Fruit fly (Drosophila melanogaster) whole organism, embryonic: ENCODE data around the gene CG14339.
A peak's percentile ranks its signal among the peaks of the same experiment; 100 is the strongest.

ENCODE experiments used
- CG10321 ChIP-seq: fragments of 200-800 bp; sonication (Bioruptor generic); IDR thresholded peaks from 2 replicates; pipeline ENCODE4 v1.3.6; 2022; ENCODE audit warnings: missing biosample characterization, missing genetic modification characterization
- CG15011 ChIP-seq: fragments of 200-800 bp; sonication (Bioruptor generic); optimal IDR thresholded peaks from 3 replicates; lab custom pipeline; 2018; ENCODE audit warnings: missing biosample characterization, mild to moderate bottlenecking, missing genetic modification characterization
- CG15601 ChIP-seq: fragments of 200-800 bp; sonication (Bioruptor generic); optimal IDR thresholded peaks from 3 replicates; lab custom pipeline; 2019; ENCODE audit warnings: missing biosample characterization, mild to moderate bottlenecking, missing genetic modification characterization, moderate library complexity
- CG17385 ChIP-seq: fragments of 200-800 bp; sonication (Bioruptor generic); optimal IDR thresholded peaks from 3 replicates; lab custom pipeline; 2018; ENCODE audit warnings: missing biosample characterization, mild to moderate bottlenecking, missing genetic modification characterization
- CG1792 ChIP-seq: fragments of 200-800 bp; sonication (Bioruptor generic); optimal IDR thresholded peaks from 2 replicates; lab custom pipeline; 2016; ENCODE audit warnings: missing biosample characterization, missing genetic modification characterization
- CG18764 ChIP-seq: fragments of 200-800 bp; sonication (Bioruptor generic); optimal IDR thresholded peaks from 3 replicates; lab custom pipeline; 2016; ENCODE audit warnings: missing biosample characterization, missing genetic modification characterization
- CG2116 ChIP-seq: fragments of 200-800 bp; sonication (Bioruptor generic); optimal IDR thresholded peaks from 3 replicates; lab custom pipeline; 2018; ENCODE audit warnings: missing biosample characterization, mild to moderate bottlenecking, missing genetic modification characterization
- CG2712 ChIP-seq: fragments of 200-800 bp; optimal IDR thresholded peaks from 3 replicates; lab custom pipeline; 2019; ENCODE audit warnings: missing biosample characterization, mild to moderate bottlenecking, missing genetic modification characterization, moderate library complexity
- CG3065 ChIP-seq: fragments of 200-800 bp; sonication (Bioruptor generic); optimal IDR thresholded peaks from 2 replicates; lab custom pipeline; 2016; ENCODE audit warnings: missing biosample characterization, missing genetic modification characterization
- CG31224 ChIP-seq: fragments of 200-800 bp; sonication (Bioruptor generic); IDR thresholded peaks from 2 replicates; pipeline ENCODE4 v1.3.6; 2022; ENCODE audit warnings: missing biosample characterization, missing genetic modification characterization
- CG31365 ChIP-seq: fragments of 200-800 bp; sonication (Bioruptor generic); optimal IDR thresholded peaks from 2 replicates; lab custom pipeline; 2018; ENCODE audit warnings: missing biosample characterization, mild to moderate bottlenecking, missing genetic modification characterization
- CG31441 ChIP-seq: fragments of 200-800 bp; sonication (Bioruptor generic); IDR thresholded peaks from 2 replicates; pipeline ENCODE4 v1.3.6; 2022; ENCODE audit warnings: missing biosample characterization, missing genetic modification characterization
- CG3726 ChIP-seq: fragments of 200-800 bp; sonication (Bioruptor generic); IDR thresholded peaks from 3 replicates; pipeline ENCODE4, ENCODE4 v1.3.6; 2022; ENCODE audit warnings: missing biosample characterization, missing genetic modification characterization
- CG3995 ChIP-seq: fragments of 200-800 bp; sonication (Bioruptor generic); optimal IDR thresholded peaks from 3 replicates; lab custom pipeline; 2016; ENCODE audit warnings: missing biosample characterization, missing genetic modification characterization
- CG4282 ChIP-seq: fragments of 200-800 bp; sonication (Bioruptor generic); optimal IDR thresholded peaks from 2 replicates; lab custom pipeline; 2016; ENCODE audit warnings: missing biosample characterization, missing genetic modification characterization
- CG4707 ChIP-seq: fragments of 200-800 bp; sonication (Bioruptor generic); optimal IDR thresholded peaks from 2 replicates; lab custom pipeline; 2018; ENCODE audit warnings: missing biosample characterization, mild to moderate bottlenecking, missing genetic modification characterization, moderate library complexity
- CG5180 ChIP-seq: fragments of 200-800 bp; sonication (Bioruptor generic); optimal IDR thresholded peaks from 3 replicates; lab custom pipeline; 2017; ENCODE audit warnings: missing biosample characterization, missing genetic modification characterization, mild to moderate bottlenecking, moderate library complexity, missing genetic modification reagents
- CG6654 ChIP-seq: fragments of 200-800 bp; sonication (Bioruptor generic); optimal IDR thresholded peaks from 2 replicates; lab custom pipeline; 2017; ENCODE audit warnings: missing biosample characterization, mild to moderate bottlenecking, missing genetic modification characterization
- CG6813 ChIP-seq: fragments of 200-800 bp; sonication (Bioruptor generic); optimal IDR thresholded peaks from 2 replicates; lab custom pipeline; 2017; ENCODE audit warnings: missing biosample characterization, missing genetic modification characterization, mild to moderate bottlenecking, moderate library complexity, missing genetic modification reagents
- CG7271 ChIP-seq: fragments of 200-800 bp; sonication (Bioruptor generic); optimal IDR thresholded peaks from 2 replicates; lab custom pipeline; 2018; ENCODE audit warnings: missing biosample characterization, mild to moderate bottlenecking, missing genetic modification characterization, moderate library complexity
- CG9876 ChIP-seq: fragments of 200-800 bp; sonication (Bioruptor generic); optimal IDR thresholded peaks from 2 replicates; lab custom pipeline; 2016; ENCODE audit warnings: missing biosample characterization, missing genetic modification characterization
- Dad ChIP-seq: fragments of 200-800 bp; sonication (Bioruptor generic); optimal IDR thresholded peaks from 3 replicates; lab custom pipeline; 2016; ENCODE audit warnings: missing biosample characterization, missing genetic modification characterization
- Gug ChIP-seq: fragments of 200-800 bp; sonication (Bioruptor generic); IDR thresholded peaks from 4 replicates; pipeline ENCODE4 v1.3.6; 2022; ENCODE audit warnings: missing biosample characterization, missing genetic modification characterization
- Hand ChIP-seq: fragments of 200-800 bp; sonication (Bioruptor generic); optimal IDR thresholded peaks from 2 replicates; lab custom pipeline; 2017; ENCODE audit warnings: mild to moderate bottlenecking, missing biosample characterization, missing genetic modification reagents, missing genetic modification characterization
- Hmx ChIP-seq: fragments of 200-800 bp; sonication (Bioruptor generic); optimal IDR thresholded peaks from 2 replicates; lab custom pipeline; 2016; ENCODE audit warnings: missing biosample characterization, missing genetic modification characterization
- Hsf ChIP-seq: fragments of 200-800 bp; sonication (Bioruptor generic); optimal IDR thresholded peaks from 3 replicates; lab custom pipeline; 2016; ENCODE audit warnings: missing biosample characterization, missing genetic modification characterization
- Mrtf ChIP-seq: fragments of 200-800 bp; sonication (Bioruptor generic); IDR thresholded peaks from 3 replicates; pipeline ENCODE4 v1.3.6; 2022; ENCODE audit warnings: missing biosample characterization, missing genetic modification characterization
- Pdp1 ChIP-seq, 2 experiments: fragments of 200-800 bp; sonication (Bioruptor generic); optimal IDR thresholded peaks; 3 replicates each; lab custom pipeline; 2016; ENCODE audit warnings: missing biosample characterization in 2 of 2, missing genetic modification characterization in 2 of 2, mild to moderate bottlenecking in 1 of 2, moderate library complexity in 1 of 2
- Ptx1 ChIP-seq: fragments of 200-800 bp; sonication (Bioruptor generic); IDR thresholded peaks from 2 replicates; pipeline ENCODE4 v1.3.6; 2022; ENCODE audit warnings: missing biosample characterization, missing genetic modification characterization
- Sox102F ChIP-seq: fragments of 200-800 bp; sonication (Bioruptor generic); optimal IDR thresholded peaks from 2 replicates; lab custom pipeline; 2018; ENCODE audit warnings: missing biosample characterization, mild to moderate bottlenecking, missing genetic modification characterization, moderate library complexity
- Ssrp ChIP-seq: fragments of 200-800 bp; sonication (Bioruptor generic); optimal IDR thresholded peaks from 2 replicates; lab custom pipeline; 2018; ENCODE audit warnings: missing biosample characterization, mild to moderate bottlenecking, missing genetic modification characterization, moderate library complexity
- al ChIP-seq: fragments of 200-800 bp; sonication (Bioruptor generic); IDR thresholded peaks from 2 replicates; pipeline ENCODE4 v1.3.6; 2022; ENCODE audit warnings: missing biosample characterization, missing genetic modification characterization
- ara ChIP-seq: fragments of 200-800 bp; sonication (Bioruptor generic); IDR thresholded peaks from 2 replicates; pipeline ENCODE4 v1.3.6; 2022; ENCODE audit warnings: missing biosample characterization, missing genetic modification characterization
- bigmax ChIP-seq: fragments of 200-800 bp; sonication (Bioruptor generic); optimal IDR thresholded peaks from 2 replicates; lab custom pipeline; 2018; ENCODE audit warnings: missing biosample characterization, mild to moderate bottlenecking, missing genetic modification characterization
- eve ChIP-seq, 2 experiments: fragments of >200 bp; optimal IDR thresholded peaks; 2 replicates each; lab custom pipeline; 2017; ENCODE audit warnings: missing biosample characterization in 2 of 2, missing genetic modification characterization in 2 of 2
- exex ChIP-seq: fragments of 200-800 bp; sonication (Bioruptor generic); optimal IDR thresholded peaks from 4 replicates; lab custom pipeline; 2018; ENCODE audit warnings: missing biosample characterization, mild to moderate bottlenecking, missing genetic modification characterization, moderate library complexity
- eyg ChIP-seq: fragments of 200-800 bp; sonication (Bioruptor generic); optimal IDR thresholded peaks from 3 replicates; lab custom pipeline; 2016; ENCODE audit warnings: missing biosample characterization, missing genetic modification characterization
- gce ChIP-seq: fragments of 200-800 bp; sonication (Bioruptor generic); IDR thresholded peaks from 3 replicates; pipeline ENCODE4 v1.3.6; 2022; ENCODE audit warnings: missing biosample characterization, missing genetic modification characterization
- grn ChIP-seq: fragments of 200-800 bp; sonication (Bioruptor generic); optimal IDR thresholded peaks from 3 replicates; lab custom pipeline; 2017; ENCODE audit warnings: missing biosample characterization, missing genetic modification characterization
- hth ChIP-seq: fragments of >200 bp; optimal IDR thresholded peaks from 2 replicates; lab custom pipeline; 2017; ENCODE audit warnings: inconsistent platforms
- inv ChIP-seq: fragments of 200-800 bp; sonication (Bioruptor generic); IDR thresholded peaks from 2 replicates; pipeline ENCODE4 v1.3.6; 2022; ENCODE audit warnings: missing biosample characterization, missing genetic modification characterization; ENCODE audit not compliant: partially characterized antibody
- lab ChIP-seq: fragments of 200-800 bp; sonication (Bioruptor generic); optimal IDR thresholded peaks from 3 replicates; lab custom pipeline; 2017; ENCODE audit warnings: missing biosample characterization, missing genetic modification characterization, mild to moderate bottlenecking, moderate library complexity, missing genetic modification reagents
- lov ChIP-seq, 2 experiments: fragments of 200-800 bp in 1 of 2; fragments of >200 bp in 1 of 2; sonication (Bioruptor generic) in 1 of 2; IDR thresholded peaks in 1 of 2; optimal IDR thresholded peaks in 1 of 2; 2 replicates in 1 of 2; 3 replicates in 1 of 2; pipeline versions ENCODE4 v1.3.6 to Lab custom; 2017 to 2022; ENCODE audit warnings: missing biosample characterization in 1 of 2, missing genetic modification characterization in 1 of 2
- nerfin-1 ChIP-seq: fragments of 200-800 bp; sonication (Bioruptor generic); optimal IDR thresholded peaks from 3 replicates; lab custom pipeline; 2019; ENCODE audit warnings: missing biosample characterization, mild to moderate bottlenecking, missing genetic modification characterization, moderate library complexity
- otp ChIP-seq: fragments of 200-800 bp; sonication (Bioruptor generic); IDR thresholded peaks from 3 replicates; pipeline ENCODE4, ENCODE4 v1.3.6; 2022; ENCODE audit warnings: missing biosample characterization, missing genetic modification characterization
- sim ChIP-seq: fragments of 200-800 bp; sonication (Bioruptor generic); IDR thresholded peaks from 2 replicates; pipeline ENCODE4 v1.3.6; 2022; ENCODE audit warnings: missing biosample characterization, missing genetic modification characterization
- sisA ChIP-seq: fragments of 200-800 bp; sonication (Bioruptor generic); IDR thresholded peaks from 2 replicates; pipeline ENCODE4 v1.3.6; 2022; ENCODE audit warnings: missing biosample characterization, missing genetic modification characterization
- sob ChIP-seq: fragments of 200-800 bp; sonication (Bioruptor generic); IDR thresholded peaks from 2 replicates; pipeline ENCODE4 v1.3.6; 2022; ENCODE audit warnings: missing biosample characterization, missing genetic modification characterization
- vfl ChIP-seq: fragments of 200-800 bp; sonication (Bioruptor generic); optimal IDR thresholded peaks from 2 replicates; lab custom pipeline; 2016; ENCODE audit warnings: missing biosample characterization, missing genetic modification characterization
- vnd ChIP-seq: fragments of 200-800 bp; sonication (Bioruptor generic); IDR thresholded peaks from 3 replicates; pipeline ENCODE4 v1.3.6; 2022; ENCODE audit warnings: missing biosample characterization, missing genetic modification characterization; ENCODE audit not compliant: partially characterized antibody
- yki ChIP-seq: fragments of >200 bp; optimal IDR thresholded peaks from 3 replicates; lab custom pipeline; 2018

Gene CG14339

dm6 chr2L:1065038-1065437 is 43.3 kb upstream of the CG14339 start (continued):
- no peak for TF ChIP-seq CG7271 (tag; lab: Kevin White, UChicago)
- TF ChIP-seq ara (GFP tag; lab: Robert Waterston, UW): peak; percentile 54; the same call in 1 of the 2 replicates
- 0 out of 2 replicates have a peak, but pooled peaks have one; percentile 24 for TF ChIP-seq Ptx1
- TF ChIP-seq sim (GFP tag; lab: Robert Waterston, UW): 0 out of 2 replicates have a peak, but pooled peaks have one; percentile 5
- TF ChIP-seq CG3065: no peak
- TF ChIP-seq CG9876: no peak
- no peak for TF ChIP-seq CG15601
- TF ChIP-seq Hand: no peak
- TF ChIP-seq CG1792 (GFP tag; lab: Kevin White, UChicago): no peak
- no peak for TF ChIP-seq al (GFP tag; lab: Robert Waterston, UW)
- no peak for TF ChIP-seq inv (GFP tag; lab: Robert Waterston, UW)
- peak; percentile 38; the same call in 1 of the 2 replicates for TF ChIP-seq sisA (GFP tag; lab: Robert Waterston, UW)
- TF ChIP-seq CG17385: no peak
- no peak for TF ChIP-seq Pdp1 (GFP tag; optimal IDR thresholded peaks at IDR 0.05; lab: Kevin White, UChicago)
- no peak for TF ChIP-seq Hmx (GFP tag; lab: Kevin White, UChicago)
- no peak for TF ChIP-seq exex (tag; lab: Kevin White, UChicago)
- no peak for TF ChIP-seq CG6813
- TF ChIP-seq CG31224 (GFP tag; lab: Robert Waterston, UW): no peak
- peak; percentile 20 for TF ChIP-seq CG2712 (tag; lab: Kevin White, UChicago)
- 0 out of 2 replicates have a peak, but pooled peaks have one; percentile 24 for TF ChIP-seq sob (GFP tag; lab: Robert Waterston, UW)
- no peak for TF ChIP-seq vnd (GFP tag; lab: Robert Waterston, UW)
- no peak for TF ChIP-seq lov (optimal IDR thresholded peaks at IDR 0.05; lab: Kevin White, UChicago)
- TF ChIP-seq lov (GFP tag; IDR thresholded peaks at IDR 0.05; lab: Robert Waterston, UW): no peak
- peak; percentile 27 for TF ChIP-seq Sox102F
- TF ChIP-seq Dad (GFP tag; lab: Kevin White, UChicago): no peak
- peak; percentile 4 for TF ChIP-seq Hsf (GFP tag; lab: Kevin White, UChicago)
- no peak for TF ChIP-seq CG31441 (GFP tag; lab: Robert Waterston, UW)
- 0 out of 4 replicates have a peak, but pooled peaks have one; percentile 13 for TF ChIP-seq Gug (GFP tag; lab: Robert Waterston, UW)
- TF ChIP-seq CG18764 (GFP tag; lab: Kevin White, UChicago): no peak
- TF ChIP-seq CG2116 (GFP tag; lab: Kevin White, UChicago): no peak
- no peak for TF ChIP-seq CG31365
- no peak for TF ChIP-seq bigmax (GFP tag; lab: Kevin White, UChicago)
- TF ChIP-seq CG4707 (GFP tag; lab: Kevin White, UChicago): no peak
- no peak for TF ChIP-seq eyg (GFP tag; lab: Kevin White, UChicago)
- TF ChIP-seq grn (GFP tag; lab: Kevin White, UChicago): no peak
- no peak for TF ChIP-seq hth (lab: Kevin White, UChicago)
- TF ChIP-seq gce: no peak
- TF ChIP-seq otp (GFP tag; lab: Robert Waterston, UW): no peak
- peak; percentile 29; the same call in 1 of the 3 replicates for TF ChIP-seq CG3726 (GFP tag; lab: Robert Waterston, UW)
- no peak for TF ChIP-seq eve (GFP tag; optimal IDR thresholded peaks at IDR 0.05; lab: Kevin White, UChicago)
- no peak for TF ChIP-seq Mrtf (GFP tag; lab: Robert Waterston, UW)
- TF ChIP-seq CG5180 (GFP tag; lab: Kevin White, UChicago): no peak
- peak; percentile 33 for TF ChIP-seq Ssrp (tag; lab: Kevin White, UChicago)
- TF ChIP-seq vfl (GFP tag; lab: Kevin White, UChicago): no peak
- no peak for TF ChIP-seq CG3995
- no peak for TF ChIP-seq yki (lab: Kevin White, UChicago)
- TF ChIP-seq CG15011: no peak
- TF ChIP-seq nerfin-1 (tag; lab: Kevin White, UChicago): no peak
- no peak for TF ChIP-seq CG4282
- no peak for TF ChIP-seq CG6654 (GFP tag; lab: Kevin White, UChicago)
- TF ChIP-seq lab (GFP tag; lab: Kevin White, UChicago): no peak
- 0 out of 2 replicates have a peak, but pooled peaks have one; percentile 7 for TF ChIP-seq CG10321
